Fruit fly (Drosophila melanogaster) whole organism, embryonic: Measurements from ENCODE around the gene CG31832.

Source experiments
- Antp ChIP-seq: fragments of 200-800 bp; sonication (Bioruptor generic); optimal IDR thresholded peaks from 3 replicates; lab custom pipeline; 2016; ENCODE audit warnings: missing biosample characterization, missing genetic modification characterization
- Bteb2 ChIP-seq: fragments of 200-800 bp; sonication (Bioruptor generic); optimal IDR thresholded peaks from 2 replicates; lab custom pipeline; 2016; ENCODE audit warnings: missing biosample characterization, missing genetic modification characterization
- CG10366 ChIP-seq: fragments of 200-800 bp; sonication (Bioruptor generic); IDR thresholded peaks from 2 replicates; pipeline ENCODE4 v1.3.6; 2022; ENCODE audit warnings: missing biosample characterization, missing genetic modification characterization
- CG10462 ChIP-seq: fragments of 200-800 bp; sonication (Bioruptor generic); optimal IDR thresholded peaks from 2 replicates; lab custom pipeline; 2016; ENCODE audit warnings: missing biosample characterization, missing genetic modification characterization
- CG11093 ChIP-seq: fragments of 200-800 bp; sonication (Bioruptor generic); IDR thresholded peaks from 3 replicates; pipeline ENCODE4 v1.3.6; 2022; ENCODE audit warnings: missing biosample characterization, missing genetic modification characterization
- CG12219 ChIP-seq: fragments of 200-800 bp; sonication (Bioruptor generic); optimal IDR thresholded peaks from 3 replicates; lab custom pipeline; 2018; ENCODE audit warnings: missing biosample characterization, mild to moderate bottlenecking, missing genetic modification characterization
- CG12236 ChIP-seq: fragments of 200-800 bp; sonication (Bioruptor generic); optimal IDR thresholded peaks from 2 replicates; lab custom pipeline; 2016; ENCODE audit warnings: missing biosample characterization, missing genetic modification characterization
- CG1233 ChIP-seq: fragments of 200-800 bp; sonication (Bioruptor generic); optimal IDR thresholded peaks from 4 replicates; lab custom pipeline; 2018; ENCODE audit warnings: missing biosample characterization, mild to moderate bottlenecking, missing genetic modification characterization
- CG14965 ChIP-seq: fragments of 200-800 bp; sonication (Bioruptor generic); optimal IDR thresholded peaks from 2 replicates; lab custom pipeline; 2016; ENCODE audit warnings: missing biosample characterization, missing genetic modification characterization, borderline replicate concordance
- CG17802 ChIP-seq: fragments of 200-800 bp; sonication (Bioruptor generic); optimal IDR thresholded peaks from 2 replicates; lab custom pipeline; 2018; ENCODE audit warnings: missing biosample characterization, mild to moderate bottlenecking, missing genetic modification characterization, moderate library complexity
- CG17829 ChIP-seq: fragments of 200-800 bp; optimal IDR thresholded peaks from 2 replicates; lab custom pipeline; 2019; ENCODE audit warnings: missing biosample characterization, mild to moderate bottlenecking, missing genetic modification characterization, moderate library complexity
- CG18011 ChIP-seq: fragments of 200-800 bp; sonication (Bioruptor generic); optimal IDR thresholded peaks from 2 replicates; lab custom pipeline; 2017; ENCODE audit warnings: missing biosample characterization, missing genetic modification characterization, mild to moderate bottlenecking, moderate library complexity, missing genotype
- CG2712 ChIP-seq: fragments of 200-800 bp; optimal IDR thresholded peaks from 3 replicates; lab custom pipeline; 2019; ENCODE audit warnings: missing biosample characterization, mild to moderate bottlenecking, missing genetic modification characterization, moderate library complexity
- CG34224 ChIP-seq: fragments of 200-800 bp; sonication (Bioruptor generic); IDR thresholded peaks from 3 replicates; pipeline ENCODE4 v1.3.6; 2022; ENCODE audit warnings: missing biosample characterization, missing genetic modification characterization; ENCODE audit not compliant: partially characterized antibody
- CG34376 ChIP-seq: fragments of 200-800 bp; sonication (Bioruptor generic); optimal IDR thresholded peaks from 2 replicates; lab custom pipeline; 2018; ENCODE audit warnings: missing biosample characterization, mild to moderate bottlenecking, missing genetic modification characterization
- CG34422 ChIP-seq: fragments of 200-800 bp; sonication (Bioruptor generic); IDR thresholded peaks from 3 replicates; pipeline ENCODE4 v1.3.6; 2022; ENCODE audit warnings: missing biosample characterization, missing genetic modification characterization
- CG4360 ChIP-seq: fragments of 200-800 bp; sonication (Bioruptor generic); IDR thresholded peaks from 2 replicates; pipeline ENCODE4 v1.3.6; 2022; ENCODE audit warnings: missing biosample characterization, missing genetic modification characterization
- CG4707 ChIP-seq: fragments of 200-800 bp; sonication (Bioruptor generic); optimal IDR thresholded peaks from 2 replicates; lab custom pipeline; 2018; ENCODE audit warnings: missing biosample characterization, mild to moderate bottlenecking, missing genetic modification characterization, moderate library complexity
- CG5180 ChIP-seq: fragments of 200-800 bp; sonication (Bioruptor generic); optimal IDR thresholded peaks from 3 replicates; lab custom pipeline; 2017; ENCODE audit warnings: missing biosample characterization, missing genetic modification characterization, mild to moderate bottlenecking, moderate library complexity, missing genetic modification reagents
- CG7357 ChIP-seq: fragments of 200-800 bp; sonication (Bioruptor generic); IDR thresholded peaks from 3 replicates; pipeline ENCODE4 v1.3.6; 2022; ENCODE audit warnings: missing biosample characterization, missing genetic modification characterization
- CG7928 ChIP-seq: fragments of 200-800 bp; sonication (Bioruptor generic); optimal IDR thresholded peaks from 2 replicates; lab custom pipeline; 2017; ENCODE audit warnings: missing biosample characterization, mild to moderate bottlenecking, missing genetic modification characterization
- CG8765 ChIP-seq: fragments of 200-800 bp; sonication (Bioruptor generic); IDR thresholded peaks from 2 replicates; pipeline ENCODE4 v1.3.6; 2022; ENCODE audit warnings: missing biosample characterization, missing genetic modification characterization
- CG9215 ChIP-seq: fragments of 200-800 bp; sonication (Bioruptor generic); IDR thresholded peaks from 2 replicates; pipeline ENCODE4 v1.3.6; 2022; ENCODE audit warnings: missing biosample characterization, missing genetic modification characterization
- CkIIα-i1 ChIP-seq: fragments of 200-800 bp; sonication (Bioruptor generic); IDR thresholded peaks from 2 replicates; pipeline ENCODE4 v1.3.6; 2022; ENCODE audit warnings: missing biosample characterization, missing genetic modification characterization
- Deaf1 ChIP-seq: fragments of 200-800 bp; optimal IDR thresholded peaks from 3 replicates; lab custom pipeline; 2019; ENCODE audit warnings: missing biosample characterization, mild to moderate bottlenecking, missing genetic modification characterization, moderate library complexity
- H2.0 ChIP-seq: fragments of 200-800 bp; sonication (Bioruptor generic); IDR thresholded peaks from 2 replicates; pipeline ENCODE4 v1.3.6; 2022; ENCODE audit warnings: missing biosample characterization, missing genetic modification characterization
- MESR4 ChIP-seq: fragments of 200-800 bp; sonication (Bioruptor generic); optimal IDR thresholded peaks from 2 replicates; lab custom pipeline; 2018; ENCODE audit warnings: missing biosample characterization, mild to moderate bottlenecking, missing genetic modification characterization, moderate library complexity
- Mad ChIP-seq: fragments of 200-800 bp; sonication (Bioruptor generic); optimal IDR thresholded peaks from 2 replicates; lab custom pipeline; 2016; ENCODE audit warnings: missing biosample characterization, missing genetic modification characterization
- NK7.1 ChIP-seq: fragments of 200-800 bp; sonication (Bioruptor generic); optimal IDR thresholded peaks from 3 replicates; lab custom pipeline; 2016; ENCODE audit warnings: missing biosample characterization, missing genetic modification characterization
- Nf-YC ChIP-seq: fragments of 200-800 bp; optimal IDR thresholded peaks from 3 replicates; lab custom pipeline; 2019; ENCODE audit warnings: missing biosample characterization, mild to moderate bottlenecking, missing genetic modification characterization, moderate library complexity
- Oaz ChIP-seq: fragments of 200-800 bp; sonication (Bioruptor generic); IDR thresholded peaks from 2 replicates; pipeline ENCODE4 v1.3.6; 2022; ENCODE audit warnings: missing biosample characterization, missing genetic modification characterization
- Pdp1 ChIP-seq, 2 experiments: fragments of 200-800 bp; sonication (Bioruptor generic); optimal IDR thresholded peaks; 3 replicates each; lab custom pipeline; 2016; ENCODE audit warnings: missing biosample characterization in 2 of 2, missing genetic modification characterization in 2 of 2, mild to moderate bottlenecking in 1 of 2, moderate library complexity in 1 of 2
- Ptx1 ChIP-seq: fragments of 200-800 bp; sonication (Bioruptor generic); IDR thresholded peaks from 2 replicates; pipeline ENCODE4 v1.3.6; 2022; ENCODE audit warnings: missing biosample characterization, missing genetic modification characterization
- Rx ChIP-seq: fragments of 200-800 bp; sonication (Bioruptor generic); IDR thresholded peaks from 2 replicates; pipeline ENCODE4 v1.3.6; 2022; ENCODE audit warnings: missing biosample characterization, missing genetic modification characterization
- Sin3A ChIP-seq: fragments of >200 bp; optimal IDR thresholded peaks from 2 replicates; lab custom pipeline; 2018
- Ssrp ChIP-seq: fragments of 200-800 bp; sonication (Bioruptor generic); optimal IDR thresholded peaks from 2 replicates; lab custom pipeline; 2018; ENCODE audit warnings: missing biosample characterization, mild to moderate bottlenecking, missing genetic modification characterization, moderate library complexity
- Xrp1 ChIP-seq: fragments of 200-800 bp; sonication (Bioruptor generic); IDR thresholded peaks from 2 replicates; pipeline ENCODE4 v1.3.6; 2022; ENCODE audit warnings: missing biosample characterization, missing genetic modification characterization
- dan ChIP-seq: fragments of 200-800 bp; sonication (Bioruptor generic); IDR thresholded peaks from 2 replicates; pipeline ENCODE4 v1.3.6; 2022; ENCODE audit warnings: missing biosample characterization, missing genetic modification characterization
- ems ChIP-seq: fragments of 200-800 bp; sonication (Bioruptor generic); optimal IDR thresholded peaks from 3 replicates; lab custom pipeline; 2016; ENCODE audit warnings: missing biosample characterization, missing genetic modification characterization
- en ChIP-seq: fragments of 200-800 bp; sonication (Bioruptor generic); optimal IDR thresholded peaks from 2 replicates; lab custom pipeline; 2016; ENCODE audit warnings: missing biosample characterization, missing genetic modification characterization
- gce ChIP-seq: fragments of 200-800 bp; sonication (Bioruptor generic); IDR thresholded peaks from 3 replicates; pipeline ENCODE4 v1.3.6; 2022; ENCODE audit warnings: missing biosample characterization, missing genetic modification characterization
- gcm2 ChIP-seq: fragments of 200-800 bp; sonication (Bioruptor generic); optimal IDR thresholded peaks from 2 replicates; lab custom pipeline; 2016; ENCODE audit warnings: missing biosample characterization, missing genetic modification characterization
- gsb-n ChIP-seq: fragments of 200-800 bp; sonication (Bioruptor generic); optimal IDR thresholded peaks from 3 replicates; lab custom pipeline; 2018; ENCODE audit warnings: missing biosample characterization, mild to moderate bottlenecking, missing genetic modification characterization
- insv ChIP-seq, 2 experiments: fragments of 200-800 bp; sonication (Bioruptor generic); optimal IDR thresholded peaks; 3 replicates each; lab custom pipeline; 2016 to 2018; ENCODE audit warnings: missing biosample characterization in 2 of 2, missing genetic modification characterization in 2 of 2
- mam ChIP-seq: fragments of 200-800 bp; sonication (Bioruptor generic); optimal IDR thresholded peaks from 3 replicates; lab custom pipeline; 2016; ENCODE audit warnings: missing biosample characterization, missing genetic modification characterization
- mld ChIP-seq: fragments of 200-800 bp; sonication (Bioruptor generic); IDR thresholded peaks from 3 replicates; pipeline ENCODE4 v1.3.6; 2022; ENCODE audit warnings: missing biosample characterization, missing genetic modification characterization; ENCODE audit not compliant: partially characterized antibody
- rib ChIP-seq: fragments of 200-800 bp; sonication (Bioruptor generic); IDR thresholded peaks from 2 replicates; pipeline ENCODE4 v1.3.6; 2022; ENCODE audit warnings: missing biosample characterization, missing genetic modification characterization
- sisA ChIP-seq: fragments of 200-800 bp; sonication (Bioruptor generic); IDR thresholded peaks from 2 replicates; pipeline ENCODE4 v1.3.6; 2022; ENCODE audit warnings: missing biosample characterization, missing genetic modification characterization
- tio ChIP-seq: fragments of 200-800 bp; sonication (Bioruptor generic); optimal IDR thresholded peaks from 2 replicates; lab custom pipeline; 2017; ENCODE audit warnings: missing biosample characterization, missing genetic modification characterization, inconsistent platforms
- vfl ChIP-seq: fragments of 200-800 bp; sonication (Bioruptor generic); optimal IDR thresholded peaks from 2 replicates; lab custom pipeline; 2016; ENCODE audit warnings: missing biosample characterization, missing genetic modification characterization

The CG31832 gene

DNA sequence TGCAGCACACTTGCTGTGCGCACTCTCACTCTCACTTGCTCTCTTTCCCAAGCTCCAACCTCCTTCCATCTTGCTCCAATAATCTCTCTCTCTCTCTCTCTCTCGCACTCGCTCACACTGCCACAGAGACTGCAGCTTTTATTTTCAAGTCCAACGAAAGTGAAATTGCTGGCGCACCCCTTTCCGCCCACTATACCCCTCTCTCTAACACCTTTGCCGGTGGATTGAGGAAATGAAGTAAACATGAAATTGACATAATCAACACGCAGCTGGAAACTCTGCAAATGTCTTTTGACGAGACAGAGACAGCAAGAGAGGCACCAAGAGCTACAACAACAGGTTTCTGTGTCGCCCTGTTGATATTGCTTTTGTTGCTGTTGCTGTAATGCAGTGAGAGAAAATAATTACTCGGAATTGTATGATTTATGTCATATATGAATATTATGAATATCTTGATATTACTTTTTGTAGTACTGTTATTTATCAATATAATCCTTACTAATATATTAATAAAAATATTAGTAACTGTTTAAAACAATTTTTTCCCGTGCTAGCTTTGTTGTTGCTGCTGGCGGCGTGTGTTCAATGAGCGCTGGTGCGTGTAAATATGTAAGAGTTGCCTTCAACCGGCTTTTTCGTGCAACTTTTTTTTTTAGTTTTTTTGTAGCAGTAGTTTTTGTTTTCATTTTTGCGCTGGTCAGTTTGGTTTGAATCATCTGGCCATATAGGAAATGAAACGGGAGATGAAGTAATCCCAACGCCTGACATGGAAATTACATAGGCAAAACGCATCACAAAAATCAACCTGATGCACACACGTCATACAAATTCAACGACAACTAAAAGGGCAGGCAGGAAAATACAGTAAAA, 35.7 kb downstream of the CG31832 start (continued):
- TF ChIP-seq CG4707 (GFP tag; lab: Kevin White, UChicago): peak; percentile 53
- TF ChIP-seq mam (GFP tag; lab: Kevin White, UChicago): no peak
- TF ChIP-seq Ptx1 (GFP tag; lab: Robert Waterston, UW): peak; percentile 96
- TF ChIP-seq vfl (GFP tag; lab: Kevin White, UChicago): peak; percentile 53
- peak; percentile 16 for TF ChIP-seq Antp (GFP tag; lab: Kevin White, UChicago)
- peak; percentile 92 for TF ChIP-seq CG10366 (GFP tag; lab: Robert Waterston, UW)
- peak; percentile 17 to 81 for TF ChIP-seq Pdp1 (GFP tag; optimal IDR thresholded peaks at IDR 0.05; lab: Kevin White, UChicago)
- peak; percentile 94 for TF ChIP-seq CG34422
- TF ChIP-seq gce (GFP tag; lab: Robert Waterston, UW): peak; percentile 92
- TF ChIP-seq CG8765 (GFP tag; lab: Robert Waterston, UW): no peak; the same call in 1 of the 2 replicates
- peak; percentile 80 for TF ChIP-seq CG12219 (GFP tag; lab: Kevin White, UChicago)
- peak; percentile 91 for TF ChIP-seq CG11093 (GFP tag; lab: Robert Waterston, UW)
- TF ChIP-seq CG14965 (GFP tag; lab: Kevin White, UChicago): no peak
- peak; percentile 81 for TF ChIP-seq CG7357 (GFP tag; lab: Robert Waterston, UW)
- TF ChIP-seq CG4360 (GFP tag; lab: Robert Waterston, UW): peak; percentile 88
- peak; percentile 95 for TF ChIP-seq sisA (GFP tag; lab: Robert Waterston, UW)
- TF ChIP-seq gsb-n (tag; lab: Kevin White, UChicago): peak; percentile 94
- no peak for TF ChIP-seq dan (GFP tag; lab: Robert Waterston, UW)
- no peak for TF ChIP-seq insv (GFP tag; optimal IDR thresholded peaks at IDR 0.05; lab: Kevin White, UChicago)
- peak; percentile 70 for TF ChIP-seq CG17802 (tag; lab: Kevin White, UChicago)
- TF ChIP-seq Oaz (GFP tag; lab: Robert Waterston, UW): peak; percentile 86
- peak; percentile 96 for TF ChIP-seq Ssrp (tag; lab: Kevin White, UChicago)
- TF ChIP-seq CG10462: peak; percentile 75
- no peak for TF ChIP-seq CkIIα-i1 (GFP tag; lab: Robert Waterston, UW)
- TF ChIP-seq Nf-YC (tag; lab: Kevin White, UChicago): peak; percentile 52
- TF ChIP-seq Bteb2 (GFP tag; lab: Kevin White, UChicago): peak; percentile 40
- peak; percentile 34 for TF ChIP-seq en (GFP tag; lab: Kevin White, UChicago)
- TF ChIP-seq tio (GFP tag; lab: Kevin White, UChicago): peak; percentile 82
- TF ChIP-seq H2.0 (GFP tag; lab: Robert Waterston, UW): peak; percentile 85
- TF ChIP-seq Mad (GFP tag; lab: Kevin White, UChicago): peak; percentile 48
- TF ChIP-seq mld (GFP tag; lab: Robert Waterston, UW): no peak
- TF ChIP-seq CG34376 (GFP tag; lab: Kevin White, UChicago): no peak
- peak; percentile 84 for TF ChIP-seq CG9215
- peak; percentile 76 for TF ChIP-seq CG5180 (GFP tag; lab: Kevin White, UChicago)
- TF ChIP-seq Sin3A (lab: Kevin White, UChicago): no peak
- peak; percentile 5 for TF ChIP-seq MESR4 (GFP tag; lab: Kevin White, UChicago)
- TF ChIP-seq Deaf1 (tag; lab: Kevin White, UChicago): peak; percentile 71
- TF ChIP-seq CG18011 (GFP tag; lab: Kevin White, UChicago): peak; percentile 55
- TF ChIP-seq ems: peak; percentile 1
- TF ChIP-seq CG2712: peak; percentile 96
- TF ChIP-seq CG1233 (GFP tag; lab: Kevin White, UChicago): peak; percentile 86
- TF ChIP-seq CG7928: peak; percentile 45
- TF ChIP-seq CG34224: no peak
- peak; percentile 96 for TF ChIP-seq Xrp1
- peak; percentile 82 for TF ChIP-seq Rx (GFP tag; lab: Robert Waterston, UW)
- TF ChIP-seq CG17829 (tag; lab: Kevin White, UChicago): peak; percentile 95
- TF ChIP-seq gcm2 (GFP tag; lab: Kevin White, UChicago): peak; percentile 19
- TF ChIP-seq CG12236 (GFP tag; lab: Kevin White, UChicago): peak; percentile 19
- no peak; the same call in 1 of the 2 replicates for TF ChIP-seq rib (GFP tag; lab: Robert Waterston, UW)
- TF ChIP-seq NK7.1 (GFP tag; lab: Kevin White, UChicago): no peak
